ENCODE assay signal across 3 fruit fly cellular contexts in genomic region chr3L:5926015-5926988, dm6.
TF ChIP-seq lines count a peak whose summit lies in the region.

No protein-coding gene starts in this region.

TF ChIP-seq in whole organism, embryonic, 481 proteins besides CTCF, POLR2A, EP300 and RAD21 (continued from another document and continues in another):
- TF ChIP-seq dmrt99B (tag; optimal IDR thresholded peaks at IDR 0.05; lab: Kevin White, UChicago) (peak; percentile 68), CG10979 (tag; optimal IDR thresholded peaks at IDR 0.05; lab: Kevin White, UChicago) (peak; percentile 17), ab (GFP tag; optimal IDR thresholded peaks at IDR 0.05; lab: Kevin White, UChicago) (no peak), dmrt11E (tag; optimal IDR thresholded peaks at IDR 0.05; lab: Kevin White, UChicago) (peak; percentile 25), CG13894 (tag; optimal IDR thresholded peaks at IDR 0.05; lab: Kevin White, UChicago) (no peak), Eip74EF (GFP tag; optimal IDR thresholded peaks at IDR 0.05; lab: Kevin White, UChicago) (peak in 1 of 2 experiments; percentile 42), CG15514 (GFP tag; optimal IDR thresholded peaks at IDR 0.05; lab: Kevin White, UChicago) (peak; percentile 92), gsb-n (tag; optimal IDR thresholded peaks at IDR 0.05; lab: Kevin White, UChicago) (peak; percentile 12), peb (GFP tag; IDR thresholded peaks at IDR 0.05; lab: Robert Waterston, UW) (no peak), CG1832 (GFP tag; optimal IDR thresholded peaks at IDR 0.05; lab: Kevin White, UChicago) (peak; percentile 54), CG17328 (GFP tag; IDR thresholded peaks at IDR 0.05; lab: Robert Waterston, UW) (peak; percentile 61), Dek (tag; optimal IDR thresholded peaks at IDR 0.05; lab: Kevin White, UChicago) (peak; percentile 22), chn (GFP tag; optimal IDR thresholded peaks at IDR 0.05; lab: Kevin White, UChicago) (peak; percentile 10), CG9437 (GFP tag; optimal IDR thresholded peaks at IDR 0.05; lab: Kevin White, UChicago) (peak; percentile 54), CG14014 (GFP tag; IDR thresholded peaks at IDR 0.05; lab: Robert Waterston, UW) (peak; percentile 32; the same call in 1 of the 2 replicates), corto (GFP tag; optimal IDR thresholded peaks at IDR 0.05; lab: Kevin White, UChicago) (no peak), CG10147 (GFP tag; optimal IDR thresholded peaks at IDR 0.05; lab: Kevin White, UChicago) (no peak), D19A (tag; optimal IDR thresholded peaks at IDR 0.05; lab: Kevin White, UChicago) (peak; percentile 17), CG7556 (GFP tag; optimal IDR thresholded peaks at IDR 0.05; lab: Kevin White, UChicago) (peak; percentile 66), CG2712 (tag; optimal IDR thresholded peaks at IDR 0.05; lab: Kevin White, UChicago) (peak; percentile 56), scrt (GFP tag; optimal IDR thresholded peaks at IDR 0.05; lab: Kevin White, UChicago) (no peak), fd3F (GFP tag; optimal IDR thresholded peaks at IDR 0.05; lab: Kevin White, UChicago) (peak; percentile 27), slbo (GFP tag; IDR thresholded peaks at IDR 0.05; lab: Robert Waterston, UW) (peak; percentile 54), CG12219 (GFP tag; optimal IDR thresholded peaks at IDR 0.05; lab: Kevin White, UChicago) (peak; percentile 41), bsh (GFP tag; optimal IDR thresholded peaks at IDR 0.05; lab: Kevin White, UChicago) (peak in 1 of 2 experiments; percentile 65), gcm (GFP tag; optimal IDR thresholded peaks at IDR 0.05; lab: Kevin White, UChicago) (peak; percentile 13), pho (GFP tag; optimal IDR thresholded peaks at IDR 0.05; lab: Kevin White, UChicago) (no peak), ranshi (GFP tag; IDR thresholded peaks at IDR 0.05; lab: Robert Waterston, UW) (0 out of 2 replicates have a peak, but pooled peaks have one; percentile 41), B-H1 (GFP tag; IDR thresholded peaks at IDR 0.05; lab: Robert Waterston, UW) (peak; percentile 39; the same call in 1 of the 3 replicates), seq (GFP tag; IDR thresholded peaks at IDR 0.05; lab: Robert Waterston, UW) (0 out of 2 replicates have a peak, but pooled peaks have one; percentile 38), Hmr (GFP tag; optimal IDR thresholded peaks at IDR 0.05; lab: Kevin White, UChicago) (peak; percentile 42), CG12104 (GFP tag; optimal IDR thresholded peaks at IDR 0.05; lab: Kevin White, UChicago) (peak; percentile 19), CG13775 (GFP tag; optimal IDR thresholded peaks at IDR 0.05; lab: Kevin White, UChicago) (peak; percentile 46), sr (GFP tag; IDR thresholded peaks at IDR 0.05; lab: Robert Waterston, UW) (peak; percentile 99), gem (tag; optimal IDR thresholded peaks at IDR 0.05; lab: Kevin White, UChicago) (peak; percentile 81), CG1233 (GFP tag; optimal IDR thresholded peaks at IDR 0.05; lab: Kevin White, UChicago) (peak; percentile 14), CG1603 (tag; optimal IDR thresholded peaks at IDR 0.05; lab: Kevin White, UChicago) (peak; percentile 52), bab2 (GFP tag; optimal IDR thresholded peaks at IDR 0.05; lab: Kevin White, UChicago) (peak; percentile 36), Trl (optimal IDR thresholded peaks at IDR 0.05; lab: Kevin White, UChicago) (peak; percentile 52 to 64), Trl (GFP tag; optimal IDR thresholded peaks at IDR 0.05; lab: Kevin White, UChicago) (no peak), CG10274 (GFP tag; optimal IDR thresholded peaks at IDR 0.05; lab: Kevin White, UChicago) (no peak), fu2 (GFP tag; optimal IDR thresholded peaks at IDR 0.05; lab: Kevin White, UChicago) (peak; percentile 1), CG8944 (GFP tag; optimal IDR thresholded peaks at IDR 0.05; lab: Kevin White, UChicago) (peak; percentile 36)

TF ChIP-seq in whole organism, prepupa, 60 proteins besides CTCF, POLR2A, EP300 and RAD21 (continued from another document):
- TF ChIP-seq achi (GFP tag; optimal IDR thresholded peaks at IDR 0.05; lab: Kevin White, UChicago) (peak; percentile 19), vri (GFP tag; optimal IDR thresholded peaks at IDR 0.05; lab: Kevin White, UChicago) (peak; percentile 54), pdm3 (GFP tag; optimal IDR thresholded peaks at IDR 0.05; lab: Kevin White, UChicago) (peak; percentile 36), CG8319 (GFP tag; optimal IDR thresholded peaks at IDR 0.05; lab: Kevin White, UChicago) (no peak), CG3919 (GFP tag; optimal IDR thresholded peaks at IDR 0.05; lab: Kevin White, UChicago) (peak; percentile 58), CG32006 (GFP tag; optimal IDR thresholded peaks at IDR 0.05; lab: Kevin White, UChicago) (peak; percentile 22), CG6854 (GFP tag; optimal IDR thresholded peaks at IDR 0.05; lab: Kevin White, UChicago) (peak; percentile 57), Hr39 (GFP tag; optimal IDR thresholded peaks at IDR 0.05; lab: Kevin White, UChicago) (peak; percentile 25), CG11762 (GFP tag; optimal IDR thresholded peaks at IDR 0.05; lab: Kevin White, UChicago; ENCODE audit: insufficient read depth) (no peak), Hr38 (GFP tag; optimal IDR thresholded peaks at IDR 0.05; lab: Kevin White, UChicago) (no peak), Met (GFP tag; optimal IDR thresholded peaks at IDR 0.05; lab: Kevin White, UChicago) (peak; percentile 19), eg (GFP tag; IDR thresholded peaks at IDR 0.05; lab: Robert Waterston, UW) (peak; percentile 59; the same call in 1 of the 3 replicates), spab (GFP tag; optimal IDR thresholded peaks at IDR 0.05; lab: Kevin White, UChicago) (no peak), CG4318 (GFP tag; optimal IDR thresholded peaks at IDR 0.05; lab: Kevin White, UChicago) (no peak), fd85E (GFP tag; optimal IDR thresholded peaks at IDR 0.05; lab: Kevin White, UChicago) (no peak), dsx (GFP tag; optimal IDR thresholded peaks at IDR 0.05; lab: Kevin White, UChicago; ENCODE audit: poor library complexity, severe bottlenecking) (peak; percentile 14), ss (GFP tag; optimal IDR thresholded peaks at IDR 0.05; lab: Kevin White, UChicago) (peak in 1 of 2 experiments; percentile 7), CG31627 (GFP tag; optimal IDR thresholded peaks at IDR 0.05; lab: Kevin White, UChicago) (peak; percentile 23), Ets96B (tag; optimal IDR thresholded peaks at IDR 0.05; lab: Kevin White, UChicago) (no peak), CG8632 (GFP tag; optimal IDR thresholded peaks at IDR 0.05; lab: Kevin White, UChicago) (no peak), CG34406 (GFP tag; optimal IDR thresholded peaks at IDR 0.05; lab: Kevin White, UChicago) (no peak), Gug (GFP tag; IDR thresholded peaks at IDR 0.05; lab: Robert Waterston, UW) (no peak), acj6 (GFP tag; optimal IDR thresholded peaks at IDR 0.05; lab: Kevin White, UChicago) (peak; percentile 22), Sox14 (GFP tag; optimal IDR thresholded peaks at IDR 0.05; lab: Kevin White, UChicago) (peak; percentile 22), Sox102F (GFP tag; optimal IDR thresholded peaks at IDR 0.05; lab: Kevin White, UChicago) (peak; percentile 35), Sox15 (GFP tag; optimal IDR thresholded peaks at IDR 0.05; lab: Kevin White, UChicago) (no peak), CG9139 (GFP tag; optimal IDR thresholded peaks at IDR 0.05; lab: Kevin White, UChicago) (peak; percentile 0), cyc (GFP tag; optimal IDR thresholded peaks at IDR 0.05; lab: Kevin White, UChicago) (no peak), CG6163 (GFP tag; IDR thresholded peaks at IDR 0.05; lab: Robert Waterston, UW) (peak; percentile 54; the same call in 2 of the 3 replicates), CG6792 (GFP tag; optimal IDR thresholded peaks at IDR 0.05; lab: Kevin White, UChicago) (no peak), CG8119 (GFP tag; IDR thresholded peaks at IDR 0.05; lab: Robert Waterston, UW) (no peak; the same call in 2 of the 3 replicates), Ets21C (GFP tag; optimal IDR thresholded peaks at IDR 0.05; lab: Kevin White, UChicago) (no peak), CG10631 (GFP tag; optimal IDR thresholded peaks at IDR 0.05; lab: Kevin White, UChicago) (peak; percentile 6), CG1621 (tag; optimal IDR thresholded peaks at IDR 0.05; lab: Kevin White, UChicago) (peak; percentile 46), Lpt (GFP tag; optimal IDR thresholded peaks at IDR 0.05; lab: Kevin White, UChicago) (no peak), Smox (GFP tag; optimal IDR thresholded peaks at IDR 0.05; lab: Kevin White, UChicago) (peak; percentile 8), CG3032 (tag; optimal IDR thresholded peaks at IDR 0.05; lab: Kevin White, UChicago) (no peak), CG16779 (tag; optimal IDR thresholded peaks at IDR 0.05; lab: Kevin White, UChicago) (peak; percentile 29), fkh (GFP tag; optimal IDR thresholded peaks at IDR 0.05; lab: Kevin White, UChicago) (no peak)

TF ChIP-seq in whole organism, wandering third instar larva, 38 proteins besides CTCF, POLR2A, EP300 and RAD21 (continued from another document):
- TF ChIP-seq foxo (GFP tag; optimal IDR thresholded peaks at IDR 0.05; lab: Kevin White, UChicago) (peak in 1 of 2 experiments; percentile 33), Vsx2 (GFP tag; optimal IDR thresholded peaks at IDR 0.05; lab: Kevin White, UChicago; ENCODE audit: partially characterized antibody) (no peak), rgr (GFP tag; optimal IDR thresholded peaks at IDR 0.05; lab: Kevin White, UChicago) (peak; percentile 18), woc (GFP tag; optimal IDR thresholded peaks at IDR 0.05; lab: Kevin White, UChicago) (no peak), HLH106 (tag; optimal IDR thresholded peaks at IDR 0.05; lab: Kevin White, UChicago) (no peak), dsf (GFP tag; optimal IDR thresholded peaks at IDR 0.05; lab: Kevin White, UChicago; ENCODE audit: borderline replicate concordance) (no peak), psq (GFP tag; optimal IDR thresholded peaks at IDR 0.05; lab: Kevin White, UChicago) (no peak), Dif (GFP tag; optimal IDR thresholded peaks at IDR 0.05; lab: Kevin White, UChicago; ENCODE audit: partially characterized antibody) (peak; percentile 66), Sp1 (GFP tag; optimal IDR thresholded peaks at IDR 0.05; lab: Kevin White, UChicago) (peak; percentile 34)
TF ChIP-seq in whole organism, wandering third instar larva: peak in this region for 8.
